Worm (Caenorhabditis elegans): ENCODE results near the gene T22G5.3.

Gene T22G5.3

DNA sequence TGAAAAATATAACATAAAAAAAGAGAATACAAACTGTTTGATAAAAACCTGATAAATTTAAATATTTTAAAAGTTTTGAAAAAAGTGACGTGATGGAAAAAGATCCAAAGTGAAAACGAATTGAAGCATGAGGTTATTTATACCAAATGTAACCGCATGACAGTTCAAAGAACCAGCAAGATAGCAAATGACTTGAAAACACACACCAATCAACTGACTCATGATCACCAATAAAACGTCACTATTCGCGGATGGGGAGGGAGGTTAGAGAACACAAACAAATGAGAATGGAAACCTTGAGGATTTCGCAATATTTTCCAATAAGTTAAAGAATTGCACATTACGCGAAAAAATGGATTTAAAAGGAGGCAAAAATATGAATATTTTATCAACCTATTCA is 28.7 kb downstream of the T22G5.3 start, which contains the start of gene C06B3.7:
Gene C06B3.7 (plus strand): TSS at position 287 of the 400 bp plus-strand sequence.
- TF ChIP-seq crh-2 (tag; optimal IDR thresholded peaks at IDR 0.05) = peak; percentile 95
- TF ChIP-seq mdl-1 (tag; optimal IDR thresholded peaks at IDR 0.05) = peak in 1 of 2 experiments; percentile 74
- no peak for TF ChIP-seq nhr-11 (tag; optimal IDR thresholded peaks at IDR 0.05)
- TF ChIP-seq skn-1 (tag; optimal IDR thresholded peaks at IDR 0.05) = peak; percentile 21
- TF ChIP-seq ceh-16 (tag; optimal IDR thresholded peaks at IDR 0.05) = no peak
- TF ChIP-seq F13H6.1 (tag; optimal IDR thresholded peaks at IDR 0.05) = peak; percentile 65
- TF ChIP-seq lin-13 (GFP tag; optimal IDR thresholded peaks at IDR 0.05) = peak; percentile 47
- TF ChIP-seq nhr-23 (tag; optimal IDR thresholded peaks at IDR 0.05) = no peak
- no peak for TF ChIP-seq alr-1 (tag; optimal IDR thresholded peaks at IDR 0.05)
- peak; percentile 15 to 89 for TF ChIP-seq lsy-2 (tag; optimal IDR thresholded peaks at IDR 0.05)
- no peak for TF ChIP-seq unc-39 (tag; optimal IDR thresholded peaks at IDR 0.05)
- TF ChIP-seq unc-55 (GFP tag; optimal IDR thresholded peaks at IDR 0.05) = peak; percentile 73
- TF ChIP-seq zag-1 (tag; optimal IDR thresholded peaks at IDR 0.05) = no peak
- peak; percentile 24 for TF ChIP-seq mab-5 (tag; optimal IDR thresholded peaks at IDR 0.05)
- TF ChIP-seq elt-1 (tag; optimal IDR thresholded peaks at IDR 0.05) = no peak
- TF ChIP-seq ZK546.5 (tag; optimal IDR thresholded peaks at IDR 0.05) = no peak
- TF ChIP-seq nhr-237 (tag; optimal IDR thresholded peaks at IDR 0.05) = no peak
- peak; percentile 46 for TF ChIP-seq snpc-4 (tag; optimal IDR thresholded peaks at IDR 0.05)
- peak; percentile 45 for TF ChIP-seq egl-27 (tag; optimal IDR thresholded peaks at IDR 0.05)
- TF ChIP-seq dmd-4 (tag; optimal IDR thresholded peaks at IDR 0.05) = no peak
- peak; percentile 96 for TF ChIP-seq sma-9 (GFP tag; optimal IDR thresholded peaks at IDR 0.05)
- TF ChIP-seq sma-9 (tag; optimal IDR thresholded peaks at IDR 0.05) = no peak
- peak; percentile 75 for TF ChIP-seq ama-1 (optimal IDR thresholded peaks at IDR 0.05)
- peak; percentile 88 for TF ChIP-seq sma-3 (GFP tag; optimal IDR thresholded peaks at IDR 0.05)
- no peak for TF ChIP-seq nhr-12 (tag; optimal IDR thresholded peaks at IDR 0.05)
- TF ChIP-seq sem-4 (tag; optimal IDR thresholded peaks at IDR 0.05) = peak; percentile 85
- peak; percentile 93 for TF ChIP-seq nhr-25 (tag; optimal IDR thresholded peaks at IDR 0.05)
- peak; percentile 77 for TF ChIP-seq fos-1 (tag; optimal IDR thresholded peaks at IDR 0.05)
- peak; percentile 61 for TF ChIP-seq gmeb-1 (tag; optimal IDR thresholded peaks at IDR 0.05)
- peak; percentile 99 for TF ChIP-seq nhr-129 (tag; optimal IDR thresholded peaks at IDR 0.05)
- no peak for TF ChIP-seq R02D3.7 (tag; optimal IDR thresholded peaks at IDR 0.05)
- TF ChIP-seq mbf-1 (tag; optimal IDR thresholded peaks at IDR 0.05) = no peak
- peak; percentile 91 for TF ChIP-seq C34F6.9 (tag; optimal IDR thresholded peaks at IDR 0.05)
- TF ChIP-seq blmp-1 (tag; optimal IDR thresholded peaks at IDR 0.05; ENCODE audit: insufficient read depth) = peak; percentile 55
- TF ChIP-seq nhr-21 (tag; optimal IDR thresholded peaks at IDR 0.05) = peak; percentile 93
- TF ChIP-seq unc-62 (GFP tag; optimal IDR thresholded peaks at IDR 0.05) = no peak
- no peak for TF ChIP-seq aly-2 (tag; optimal IDR thresholded peaks at IDR 0.05)
- peak; percentile 75 for TF ChIP-seq ztf-4 (tag; optimal IDR thresholded peaks at IDR 0.05)

- TF ChIP-seq gmeb-1 (tag; optimal IDR thresholded peaks at IDR 0.05) = no peak
- TF ChIP-seq lin-39 (tag; optimal IDR thresholded peaks at IDR 0.05) = no peak
- TF ChIP-seq nhr-11 (tag; optimal IDR thresholded peaks at IDR 0.05) = no peak
Measured at ce11 chrV:13915390-13915789, 34.7 kb downstream of the T22G5.3 start, which contains the start of gene gcy-32. Gene gcy-32, minus strand, starts transcription at chrV:13915490.

- no peak for TF ChIP-seq nhr-77 (tag; optimal IDR thresholded peaks at IDR 0.05)
Measured at ce11 chrV:13916196-13916595, 35.5 kb downstream of the T22G5.3 start, which contains the start of gene str-252. Gene str-252, plus strand, starts transcription at chrV:13916496.

DNA sequence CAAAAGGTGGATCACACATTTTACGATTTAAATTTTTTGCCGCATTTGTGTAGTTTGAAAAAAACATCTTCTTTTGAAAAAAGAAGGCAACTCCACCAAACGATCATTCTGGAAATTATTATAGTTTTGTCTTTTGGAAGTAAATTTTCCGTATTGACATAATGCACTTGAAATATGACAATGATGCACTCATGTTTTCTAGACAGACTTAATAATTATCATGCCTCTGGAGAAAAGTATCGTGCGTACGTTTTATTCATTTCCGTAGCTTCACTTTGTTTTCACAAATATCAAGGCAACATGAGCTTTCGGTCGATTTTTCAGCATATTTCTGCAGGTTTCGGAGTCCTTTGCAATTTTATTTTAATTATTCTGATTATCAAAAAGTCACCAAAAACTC is 37.6 kb downstream of the T22G5.3 start, which contains the start of gene str-250:
Gene str-250 (plus strand): TSS at position 301 of the 400 bp plus-strand sequence.
- TF ChIP-seq Y55F3AM.14 (GFP tag; optimal IDR thresholded peaks at IDR 0.05) (no peak), lin-13 (GFP tag; optimal IDR thresholded peaks at IDR 0.05) (no peak), ceh-82 (tag; optimal IDR thresholded peaks at IDR 0.05) (no peak), lin-11 (tag; optimal IDR thresholded peaks at IDR 0.05) (no peak), ztf-1 (GFP tag; conservative IDR thresholded peaks at IDR 0.05) (no peak), R02D3.7 (tag; optimal IDR thresholded peaks at IDR 0.05) (no peak), unc-39 (tag; optimal IDR thresholded peaks at IDR 0.05) (no peak), nhr-12 (tag; optimal IDR thresholded peaks at IDR 0.05) (no peak), dmd-4 (tag; optimal IDR thresholded peaks at IDR 0.05) (no peak), sma-3 (GFP tag; optimal IDR thresholded peaks at IDR 0.05) (no peak), mab-5 (tag; optimal IDR thresholded peaks at IDR 0.05) (no peak), mbf-1 (tag; optimal IDR thresholded peaks at IDR 0.05) (no peak), peb-1 (tag; optimal IDR thresholded peaks at IDR 0.05) (no peak), nhr-129 (tag; optimal IDR thresholded peaks at IDR 0.05) (no peak)
